Fruit fly (Drosophila melanogaster) whole organism, embryonic: ENCODE measurements around the gene Polr2F.

Experiments used
- Atf6 ChIP-seq: fragments of 200-800 bp; sonication (Bioruptor generic); IDR thresholded peaks from 2 replicates; pipeline ENCODE4 v1.3.6; 2022; ENCODE audit warnings: missing biosample characterization, missing genetic modification characterization
- Blimp-1 ChIP-seq: fragments of 200-800 bp; sonication (Bioruptor generic); optimal IDR thresholded peaks from 3 replicates; lab custom pipeline; 2018; ENCODE audit warnings: missing biosample characterization, missing genetic modification characterization, mild to moderate bottlenecking, moderate library complexity, missing genetic modification reagents
- CG10147 ChIP-seq: fragments of 200-800 bp; sonication (Bioruptor generic); optimal IDR thresholded peaks from 2 replicates; lab custom pipeline; 2019; ENCODE audit warnings: missing biosample characterization, mild to moderate bottlenecking, missing genetic modification characterization, moderate library complexity
- CG10366 ChIP-seq: fragments of 200-800 bp; sonication (Bioruptor generic); IDR thresholded peaks from 2 replicates; pipeline ENCODE4 v1.3.6; 2022; ENCODE audit warnings: missing biosample characterization, missing genetic modification characterization
- CG11398 ChIP-seq: fragments of 200-800 bp; sonication (Bioruptor generic); optimal IDR thresholded peaks from 2 replicates; lab custom pipeline; 2016; ENCODE audit warnings: missing biosample characterization, missing genetic modification characterization
- CG12104 ChIP-seq: fragments of 200-800 bp; sonication (Bioruptor generic); optimal IDR thresholded peaks from 3 replicates; lab custom pipeline; 2016; ENCODE audit warnings: missing biosample characterization, missing genetic modification characterization
- CG12391 ChIP-seq: fragments of 200-800 bp; sonication (Bioruptor generic); optimal IDR thresholded peaks from 3 replicates; lab custom pipeline; 2018; ENCODE audit warnings: missing biosample characterization, mild to moderate bottlenecking, missing genetic modification characterization, moderate library complexity
- CG14014 ChIP-seq: fragments of 200-800 bp; sonication (Bioruptor generic); IDR thresholded peaks from 2 replicates; pipeline ENCODE4 v1.3.6; 2022; ENCODE audit warnings: missing biosample characterization, missing genetic modification characterization
- CG15011 ChIP-seq: fragments of 200-800 bp; sonication (Bioruptor generic); optimal IDR thresholded peaks from 3 replicates; lab custom pipeline; 2018; ENCODE audit warnings: missing biosample characterization, mild to moderate bottlenecking, missing genetic modification characterization
- CG18476 ChIP-seq: fragments of 200-800 bp; sonication (Bioruptor generic); optimal IDR thresholded peaks from 2 replicates; lab custom pipeline; 2016; ENCODE audit warnings: missing biosample characterization, mild to moderate bottlenecking, missing genetic modification characterization
- CG34422 ChIP-seq: fragments of 200-800 bp; sonication (Bioruptor generic); IDR thresholded peaks from 3 replicates; pipeline ENCODE4 v1.3.6; 2022; ENCODE audit warnings: missing biosample characterization, missing genetic modification characterization
- CG4328 ChIP-seq: fragments of 200-800 bp; sonication (Bioruptor generic); optimal IDR thresholded peaks from 3 replicates; lab custom pipeline; 2017; ENCODE audit warnings: missing biosample characterization, missing genetic modification reagents, missing genetic modification characterization
- CG4424 ChIP-seq: fragments of 200-800 bp; sonication (Bioruptor generic); optimal IDR thresholded peaks from 3 replicates; lab custom pipeline; 2016; ENCODE audit warnings: missing biosample characterization, missing genetic modification characterization
- CG7271 ChIP-seq: fragments of 200-800 bp; sonication (Bioruptor generic); optimal IDR thresholded peaks from 2 replicates; lab custom pipeline; 2018; ENCODE audit warnings: missing biosample characterization, mild to moderate bottlenecking, missing genetic modification characterization, moderate library complexity
- CG7556 ChIP-seq: fragments of 200-800 bp; sonication (Bioruptor generic); optimal IDR thresholded peaks from 2 replicates; lab custom pipeline; 2017; ENCODE audit warnings: missing biosample characterization, mild to moderate bottlenecking, missing genetic modification characterization
- CG7786 ChIP-seq: fragments of 200-800 bp; sonication (Bioruptor generic); optimal IDR thresholded peaks from 2 replicates; lab custom pipeline; 2016; ENCODE audit warnings: missing biosample characterization, missing genetic modification characterization
- CG7987 ChIP-seq: fragments of 200-800 bp; sonication (Bioruptor generic); optimal IDR thresholded peaks from 2 replicates; lab custom pipeline; 2018; ENCODE audit warnings: missing biosample characterization, mild to moderate bottlenecking, missing genetic modification characterization, moderate library complexity
- CG9727 ChIP-seq: fragments of 200-800 bp; sonication (Bioruptor generic); optimal IDR thresholded peaks from 3 replicates; lab custom pipeline; 2017; ENCODE audit warnings: missing biosample characterization, mild to moderate bottlenecking, missing genetic modification characterization
- CG9817 ChIP-seq: fragments of 200-800 bp; sonication (Bioruptor generic); optimal IDR thresholded peaks from 2 replicates; lab custom pipeline; 2018; ENCODE audit warnings: missing biosample characterization, mild to moderate bottlenecking, missing genetic modification characterization, moderate library complexity
- CoRest ChIP-seq: fragments of 200-800 bp; sonication (Bioruptor generic); optimal IDR thresholded peaks from 3 replicates; lab custom pipeline; 2018; ENCODE audit warnings: missing biosample characterization, mild to moderate bottlenecking, missing genetic modification characterization, moderate library complexity
- Dp ChIP-seq: fragments of 200-800 bp; sonication (Bioruptor generic); optimal IDR thresholded peaks from 2 replicates; lab custom pipeline; 2018; ENCODE audit warnings: missing biosample characterization, mild to moderate bottlenecking, missing genetic modification characterization, moderate library complexity
- Drgx ChIP-seq: fragments of 200-800 bp; sonication (Bioruptor generic); IDR thresholded peaks from 2 replicates; pipeline ENCODE4 v1.3.6; 2022; ENCODE audit warnings: missing biosample characterization, missing genetic modification characterization
- Eip74EF ChIP-seq, 2 experiments: fragments of 200-800 bp in 1 of 2; fragments of >200 bp in 1 of 2; sonication (Bioruptor generic) in 1 of 2; optimal IDR thresholded peaks; 2 replicates each; lab custom pipeline; 2017 to 2019; ENCODE audit warnings: missing biosample characterization in 2 of 2, missing genetic modification characterization in 2 of 2, mild to moderate bottlenecking in 1 of 2, moderate library complexity in 1 of 2
- Fer1 ChIP-seq: fragments of 200-800 bp; sonication (Bioruptor generic); optimal IDR thresholded peaks from 2 replicates; lab custom pipeline; 2017; ENCODE audit warnings: missing biosample characterization, mild to moderate bottlenecking, missing genetic modification characterization
- Fer2 ChIP-seq: fragments of 200-800 bp; sonication (Bioruptor generic); optimal IDR thresholded peaks from 2 replicates; lab custom pipeline; 2018; ENCODE audit warnings: missing biosample characterization, mild to moderate bottlenecking, missing genetic modification characterization, moderate library complexity
- HLH3B ChIP-seq: fragments of 200-800 bp; sonication (Bioruptor generic); IDR thresholded peaks from 2 replicates; pipeline ENCODE4 v1.3.6; 2022; ENCODE audit warnings: missing biosample characterization, missing genetic modification characterization
- HLH54F ChIP-seq: fragments of 200-800 bp; sonication (Bioruptor generic); optimal IDR thresholded peaks from 3 replicates; lab custom pipeline; 2016; ENCODE audit warnings: missing biosample characterization, missing genetic modification characterization
- Lhr ChIP-seq: fragments of 200-800 bp; sonication (Bioruptor generic); optimal IDR thresholded peaks from 3 replicates; lab custom pipeline; 2017; ENCODE audit warnings: mild to moderate bottlenecking, missing biosample characterization, missing genetic modification reagents, missing genetic modification characterization
- Max ChIP-seq: fragments of 200-800 bp; sonication (Bioruptor generic); optimal IDR thresholded peaks from 2 replicates; lab custom pipeline; 2016; ENCODE audit warnings: missing biosample characterization, mild to moderate bottlenecking, missing genetic modification characterization
- Meics ChIP-seq: fragments of 200-800 bp; sonication (Bioruptor generic); optimal IDR thresholded peaks from 2 replicates; lab custom pipeline; 2017; ENCODE audit warnings: missing biosample characterization, mild to moderate bottlenecking, missing genetic modification characterization
- Oli ChIP-seq: fragments of 200-800 bp; sonication (Bioruptor generic); optimal IDR thresholded peaks from 2 replicates; lab custom pipeline; 2018; ENCODE audit warnings: missing biosample characterization, mild to moderate bottlenecking, missing genetic modification characterization, moderate library complexity
- Side ChIP-seq: fragments of 200-800 bp; sonication (Bioruptor generic); optimal IDR thresholded peaks from 2 replicates; lab custom pipeline; 2016; ENCODE audit warnings: missing biosample characterization, missing genetic modification characterization
- Sox100B ChIP-seq: fragments of 200-800 bp; sonication (Bioruptor generic); optimal IDR thresholded peaks from 3 replicates; lab custom pipeline; 2018; ENCODE audit warnings: missing biosample characterization, mild to moderate bottlenecking, missing genetic modification characterization
- abd-A ChIP-seq: fragments of 200-800 bp; sonication (Bioruptor generic); optimal IDR thresholded peaks from 3 replicates; lab custom pipeline; 2019; ENCODE audit warnings: missing biosample characterization, mild to moderate bottlenecking, missing genetic modification characterization, moderate library complexity
- az2 ChIP-seq: fragments of 200-800 bp; sonication (Bioruptor generic); optimal IDR thresholded peaks from 3 replicates; lab custom pipeline; 2016; ENCODE audit warnings: missing biosample characterization, missing genetic modification characterization
- fd3F ChIP-seq: fragments of 200-800 bp; sonication (Bioruptor generic); optimal IDR thresholded peaks from 2 replicates; lab custom pipeline; 2018; ENCODE audit warnings: missing biosample characterization, mild to moderate bottlenecking, missing genetic modification characterization, moderate library complexity
- fd96Cb ChIP-seq: fragments of 200-800 bp; sonication (Bioruptor generic); optimal IDR thresholded peaks from 2 replicates; lab custom pipeline; 2018; ENCODE audit warnings: missing biosample characterization, mild to moderate bottlenecking, missing genetic modification characterization, moderate library complexity
- h ChIP-seq: fragments of >200 bp; optimal IDR thresholded peaks from 2 replicates; lab custom pipeline; 2017
- her ChIP-seq: fragments of 200-800 bp; sonication (Bioruptor generic); optimal IDR thresholded peaks from 2 replicates; lab custom pipeline; 2016; ENCODE audit warnings: missing biosample characterization, missing genetic modification characterization
- ind ChIP-seq: fragments of 200-800 bp; sonication (Bioruptor generic); optimal IDR thresholded peaks from 3 replicates; lab custom pipeline; 2016; ENCODE audit warnings: missing biosample characterization, missing genetic modification characterization
- insv ChIP-seq, 2 experiments: fragments of 200-800 bp; sonication (Bioruptor generic); optimal IDR thresholded peaks; 3 replicates each; lab custom pipeline; 2016 to 2018; ENCODE audit warnings: missing biosample characterization in 2 of 2, missing genetic modification characterization in 2 of 2
- nmo ChIP-seq: fragments of 200-800 bp; sonication (Bioruptor generic); optimal IDR thresholded peaks from 2 replicates; lab custom pipeline; 2018; ENCODE audit warnings: missing biosample characterization, mild to moderate bottlenecking, missing genetic modification characterization, moderate library complexity
- onecut ChIP-seq: fragments of 200-800 bp; sonication (Bioruptor generic); IDR thresholded peaks from 2 replicates; pipeline ENCODE4 v1.3.6; 2022; ENCODE audit warnings: missing biosample characterization, missing genetic modification characterization
- prd ChIP-seq, 3 experiments: fragments of >200 bp in 2 of 3; fragments of 200-800 bp in 1 of 3; sonication (Bioruptor generic) in 1 of 3; optimal IDR thresholded peaks in 2 of 3; IDR thresholded peaks in 1 of 3; 2 replicates in 2 of 3; 3 replicates in 1 of 3; pipeline versions ENCODE4 v1.3.6 to Lab custom; 2017 to 2022; ENCODE audit warnings: missing biosample characterization in 1 of 3, missing genetic modification characterization in 1 of 3
- run ChIP-seq: fragments of 200-800 bp; sonication (Bioruptor generic); optimal IDR thresholded peaks from 3 replicates; lab custom pipeline; 2018; ENCODE audit warnings: missing biosample characterization, mild to moderate bottlenecking, missing genetic modification characterization
- schlank ChIP-seq: fragments of 200-800 bp; sonication (Bioruptor generic); optimal IDR thresholded peaks from 2 replicates; lab custom pipeline; 2018; ENCODE audit warnings: missing biosample characterization, mild to moderate bottlenecking, missing genetic modification characterization
- stc ChIP-seq: fragments of 200-800 bp; sonication (Bioruptor generic); IDR thresholded peaks from 2 replicates; pipeline ENCODE4 v1.3.6; 2022; ENCODE audit warnings: missing biosample characterization, missing genetic modification characterization
- wek ChIP-seq: fragments of 200-800 bp; sonication (Bioruptor generic); optimal IDR thresholded peaks from 3 replicates; lab custom pipeline; 2018; ENCODE audit warnings: missing biosample characterization, mild to moderate bottlenecking, missing genetic modification characterization, moderate library complexity

The Polr2F gene

dm6 chr3R:5412306-5412705, 40.7 kb downstream of the Polr2F start, which contains the start of gene Orco:
Gene Orco (minus strand): TSS chr3R:5412406.
- 0 out of 3 replicates have a peak, but pooled peaks have one; percentile 24 for TF ChIP-seq CG34422 (GFP tag; lab: Robert Waterston, UW)
- no peak for TF ChIP-seq prd (optimal IDR thresholded peaks at IDR 0.05; lab: Kevin White, UChicago)
- 0 out of 3 replicates have a peak, but pooled peaks have one; percentile 5 for TF ChIP-seq prd (GFP tag; IDR thresholded peaks at IDR 0.05; lab: Robert Waterston, UW)
- no peak for TF ChIP-seq CG14014 (GFP tag; lab: Robert Waterston, UW)
- TF ChIP-seq abd-A (tag; lab: Kevin White, UChicago) = peak; percentile 45
- TF ChIP-seq onecut (GFP tag; lab: Robert Waterston, UW) = peak; percentile 77
- TF ChIP-seq CG9817 = no peak

dm6 chr3R:5412987-5413386, 41.4 kb downstream of the Polr2F start:
- TF ChIP-seq CG10147 (peak; percentile 37), CG12391 (tag; lab: Kevin White, UChicago) (no peak), stc (GFP tag; lab: Robert Waterston, UW) (no peak), CG9817 (peak; percentile 8), CG10366 (GFP tag; lab: Robert Waterston, UW) (peak; percentile 16; the same call in 1 of the 2 replicates), wek (no peak), CG12104 (GFP tag; lab: Kevin White, UChicago) (peak; percentile 11), h (lab: Kevin White, UChicago) (no peak), fd96Cb (peak; percentile 33), Side (GFP tag; lab: Kevin White, UChicago) (no peak), CG11398 (GFP tag; lab: Kevin White, UChicago) (no peak), fd3F (peak; percentile 25), CG18476 (GFP tag; lab: Kevin White, UChicago) (peak; percentile 37), Eip74EF (GFP tag; optimal IDR thresholded peaks at IDR 0.05; lab: Kevin White, UChicago) (peak in 1 of 2 experiments; percentile 5), Atf6 (peak; percentile 24; the same call in 1 of the 2 replicates), CG4328 (GFP tag; lab: Kevin White, UChicago) (peak; percentile 26), Fer2 (tag; lab: Kevin White, UChicago) (peak; percentile 15), nmo (GFP tag; lab: Kevin White, UChicago) (peak; percentile 48), CG7786 (GFP tag; lab: Kevin White, UChicago) (no peak), Lhr (GFP tag; lab: Kevin White, UChicago) (no peak), Oli (tag; lab: Kevin White, UChicago) (peak; percentile 46), CG9727 (GFP tag; lab: Kevin White, UChicago) (peak; percentile 74), Max (GFP tag; lab: Kevin White, UChicago) (peak; percentile 7), CG7271 (no peak), ind (GFP tag; lab: Kevin White, UChicago) (peak; percentile 23), CG15011 (peak; percentile 5), Blimp-1 (GFP tag; lab: Kevin White, UChicago) (peak; percentile 30), Drgx (GFP tag; lab: Robert Waterston, UW) (no peak), HLH3B (GFP tag; lab: Robert Waterston, UW) (peak; percentile 23; the same call in 1 of the 2 replicates), schlank (tag; lab: Kevin White, UChicago) (no peak), Meics (GFP tag; lab: Kevin White, UChicago) (peak; percentile 64), her (GFP tag; lab: Kevin White, UChicago) (no peak), CG4424 (peak; percentile 29), CG7987 (GFP tag; lab: Kevin White, UChicago) (no peak), Sox100B (GFP tag; lab: Kevin White, UChicago) (peak; percentile 62), CG7556 (GFP tag; lab: Kevin White, UChicago) (peak; percentile 75), HLH54F (GFP tag; lab: Kevin White, UChicago) (peak; percentile 26), run (tag; lab: Kevin White, UChicago) (no peak), CoRest (tag; lab: Kevin White, UChicago) (peak; percentile 58), az2 (GFP tag; lab: Kevin White, UChicago) (peak; percentile 19), Fer1 (GFP tag; lab: Kevin White, UChicago) (peak; percentile 65), Dp (GFP tag; lab: Kevin White, UChicago) (no peak), insv (GFP tag; optimal IDR thresholded peaks at IDR 0.05; lab: Kevin White, UChicago) (no peak)
